Fruit fly (Drosophila melanogaster): ENCODE measurements around the gene CG10469.

CG10469 gene

dm6 chr3L:6059062-6059708 lies 33.9 kb downstream of the CG10469 start, which contains the start of gene CG6592 (continued):
- TF ChIP-seq Fer2 (tag; optimal IDR thresholded peaks at IDR 0.05): no peak
- peak; percentile 11 for TF ChIP-seq BEAF-32 (GFP tag; optimal IDR thresholded peaks at IDR 0.05)
- peak; percentile 12 for TF ChIP-seq CG9817 (tag; optimal IDR thresholded peaks at IDR 0.05)
- TF ChIP-seq ham (GFP tag; IDR thresholded peaks at IDR 0.05): no peak
- no peak for TF ChIP-seq sd (tag; optimal IDR thresholded peaks at IDR 0.05)
- TF ChIP-seq MBD-R2 (GFP tag; IDR thresholded peaks at IDR 0.05): no peak
- TF ChIP-seq Bgb (GFP tag; IDR thresholded peaks at IDR 0.05; ENCODE audit: partially characterized antibody): no peak
- peak; percentile 65 for TF ChIP-seq CG33557 (GFP tag; optimal IDR thresholded peaks at IDR 0.05)
- peak; percentile 24 for TF ChIP-seq Abd-B (GFP tag; optimal IDR thresholded peaks at IDR 0.05)
- TF ChIP-seq C15 (GFP tag; IDR thresholded peaks at IDR 0.05): no peak
- no peak for TF ChIP-seq CG7928 (GFP tag; optimal IDR thresholded peaks at IDR 0.05)
- TF ChIP-seq fd64A (GFP tag; optimal IDR thresholded peaks at IDR 0.05): no peak
- TF ChIP-seq cato (GFP tag; optimal IDR thresholded peaks at IDR 0.05; ENCODE audit: borderline replicate concordance): no peak
- no peak for TF ChIP-seq CG6813 (GFP tag; optimal IDR thresholded peaks at IDR 0.05)
- TF ChIP-seq ro (GFP tag; IDR thresholded peaks at IDR 0.05): no peak
- peak; percentile 16; the same call in 1 of the 2 replicates for TF ChIP-seq CG1024 (GFP tag; IDR thresholded peaks at IDR 0.05)
- TF ChIP-seq ab (GFP tag; optimal IDR thresholded peaks at IDR 0.05): no peak
- TF ChIP-seq seq (GFP tag; IDR thresholded peaks at IDR 0.05): no peak
- no peak for TF ChIP-seq MESR4 (GFP tag; optimal IDR thresholded peaks at IDR 0.05)
- peak; percentile 33 for TF ChIP-seq chn (GFP tag; optimal IDR thresholded peaks at IDR 0.05)
- TF ChIP-seq ato (GFP tag; IDR thresholded peaks at IDR 0.05; ENCODE audit: partially characterized antibody): no peak
- peak; percentile 32 for TF ChIP-seq shn (GFP tag; optimal IDR thresholded peaks at IDR 0.05)
- TF ChIP-seq Usf (GFP tag; optimal IDR thresholded peaks at IDR 0.05): peak; percentile 68
- no peak for TF ChIP-seq B-H2 (GFP tag; optimal IDR thresholded peaks at IDR 0.05)
- no peak for TF ChIP-seq yki (optimal IDR thresholded peaks at IDR 0.05)
- TF ChIP-seq Hr78 (GFP tag; optimal IDR thresholded peaks at IDR 0.05): no peak
- TF ChIP-seq wek (GFP tag; optimal IDR thresholded peaks at IDR 0.05): peak; percentile 20
- peak; percentile 62; the same call in 1 of the 2 replicates for TF ChIP-seq CG8765 (GFP tag; IDR thresholded peaks at IDR 0.05)
- TF ChIP-seq dati (GFP tag; IDR thresholded peaks at IDR 0.05): 0 out of 2 replicates have a peak, but pooled peaks have one; percentile 34
- peak; percentile 98 for TF ChIP-seq Ets97D (GFP tag; optimal IDR thresholded peaks at IDR 0.05)
- TF ChIP-seq ems (GFP tag; optimal IDR thresholded peaks at IDR 0.05): no peak
- TF ChIP-seq pita (GFP tag; optimal IDR thresholded peaks at IDR 0.05): no peak
- no peak for TF ChIP-seq Atf6 (GFP tag; IDR thresholded peaks at IDR 0.05)
- TF ChIP-seq disco-r (GFP tag; optimal IDR thresholded peaks at IDR 0.05): peak; percentile 4
- TF ChIP-seq CG15479 (GFP tag; optimal IDR thresholded peaks at IDR 0.05): peak; percentile 25
- TF ChIP-seq CG12391 (tag; optimal IDR thresholded peaks at IDR 0.05): no peak
- no peak for TF ChIP-seq toy (GFP tag; IDR thresholded peaks at IDR 0.05)
- no peak for TF ChIP-seq run (tag; optimal IDR thresholded peaks at IDR 0.05)
- TF ChIP-seq salm (tag; optimal IDR thresholded peaks at IDR 0.05): no peak
- TF ChIP-seq CG13775 (GFP tag; optimal IDR thresholded peaks at IDR 0.05): peak; percentile 68
- no peak for TF ChIP-seq CG3726 (GFP tag; IDR thresholded peaks at IDR 0.05)
- TF ChIP-seq HLH54F (GFP tag; optimal IDR thresholded peaks at IDR 0.05): no peak
- TF ChIP-seq esg (GFP tag; conservative IDR thresholded peaks at IDR 0.05): no peak
- TF ChIP-seq zfh2 (GFP tag; optimal IDR thresholded peaks at IDR 0.05): no peak
- TF ChIP-seq phol (tag; optimal IDR thresholded peaks at IDR 0.05): peak; percentile 62
- TF ChIP-seq z (GFP tag; IDR thresholded peaks at IDR 0.05): no peak
- TF ChIP-seq chm (GFP tag; IDR thresholded peaks at IDR 0.05): peak; percentile 70; the same call in 1 of the 2 replicates
- TF ChIP-seq CG5245 (GFP tag; optimal IDR thresholded peaks at IDR 0.05): no peak
- TF ChIP-seq Dbx (GFP tag; IDR thresholded peaks at IDR 0.05): no peak
- no peak for TF ChIP-seq grn (GFP tag; optimal IDR thresholded peaks at IDR 0.05)
